Worm (Caenorhabditis elegans) whole organism, L3 larva: ENCODE results near the gene Y54G2A.72.
A peak's percentile ranks its signal among the peaks of the same experiment; 100 is the strongest.
"Not testable (repeated sequence)": the region's sequence is repeated elsewhere in the genome, so short reads cannot be mapped to it uniquely, and the experiment has no call there.

Source experiments
- ceh-16 ChIP-seq: sonication (generic microtip); optimal IDR thresholded peaks from 2 replicates; lab custom pipeline; 2017; ENCODE audit warnings: missing biosample characterization, missing genetic modification characterization
- ceh-28 ChIP-seq: fragments of 150-350 bp; optimal IDR thresholded peaks from 2 replicates; lab custom pipeline; 2014; ENCODE audit warnings: missing biosample characterization, missing genetic modification reagents, missing genetic modification characterization
- ceh-82 ChIP-seq: fragments of 150-350 bp; optimal IDR thresholded peaks from 2 replicates; lab custom pipeline; 2014; ENCODE audit warnings: missing biosample characterization, missing genetic modification characterization
- ceh-9 ChIP-seq: sonication (generic microtip); optimal IDR thresholded peaks from 2 replicates; lab custom pipeline; 2018; ENCODE audit warnings: missing biosample characterization, missing genetic modification characterization
- daf-12 ChIP-seq: fragments of 150-350 bp; optimal IDR thresholded peaks from 2 replicates; lab custom pipeline; 2014; ENCODE audit warnings: missing biosample characterization, missing genetic modification reagents, missing genetic modification characterization
- egl-27 ChIP-seq: sonication (generic microtip); optimal IDR thresholded peaks from 4 replicates; lab custom pipeline; 2017; ENCODE audit warnings: missing biosample characterization, missing genetic modification reagents, missing genetic modification characterization
- egl-5 ChIP-seq: fragments of 150-350 bp; optimal IDR thresholded peaks from 2 replicates; lab custom pipeline; 2017; ENCODE audit warnings: missing biosample characterization, missing genetic modification reagents, missing genetic modification characterization, inconsistent platforms
- elt-2 ChIP-seq: sonication (generic microtip); optimal IDR thresholded peaks from 2 replicates; lab custom pipeline; 2016; ENCODE audit warnings: missing genetic modification reagents, mild to moderate bottlenecking, missing genetic modification characterization, missing compliant biosample characterization
- elt-3 ChIP-seq, 3 experiments: fragments of 150-350 bp in 1 of 3; sonication (generic microtip) in 2 of 3; optimal IDR thresholded peaks; 2 replicates in 2 of 3; 4 replicates in 1 of 3; lab custom pipeline; 2014 to 2017; ENCODE audit warnings: missing biosample characterization in 3 of 3, missing genetic modification characterization in 3 of 3
- eor-1 ChIP-seq, 2 experiments: fragments of 150-350 bp; optimal IDR thresholded peaks; 2 replicates each; lab custom pipeline; 2014 to 2018; ENCODE audit warnings: missing biosample characterization in 2 of 2, missing genetic modification characterization in 2 of 2
- fos-1 ChIP-seq: fragments of 150-350 bp; optimal IDR thresholded peaks from 2 replicates; lab custom pipeline; 2014; ENCODE audit warnings: missing biosample characterization, missing genetic modification characterization
- hmg-11 ChIP-seq: sonication (generic microtip); optimal IDR thresholded peaks from 2 replicates; lab custom pipeline; 2016; ENCODE audit warnings: missing genetic modification characterization, missing compliant biosample characterization
- lin-15B ChIP-seq: fragments of 150-350 bp; optimal IDR thresholded peaks from 2 replicates; lab custom pipeline; 2014; ENCODE audit warnings: missing biosample characterization, missing genetic modification characterization
- nfya-1 ChIP-seq: sonication (generic microtip); optimal IDR thresholded peaks from 2 replicates; lab custom pipeline; 2017; ENCODE audit warnings: missing genetic modification characterization, mild to moderate bottlenecking, missing compliant biosample characterization, antibody characterized with exemption, moderate library complexity; ENCODE audit not compliant: insufficient read depth
- nhr-11 ChIP-seq: fragments of 150-350 bp; optimal IDR thresholded peaks from 2 replicates; lab custom pipeline; 2014; ENCODE audit warnings: missing biosample characterization, missing genetic modification characterization
- nhr-23 ChIP-seq: fragments of 150-350 bp; optimal IDR thresholded peaks from 2 replicates; lab custom pipeline; 2014; ENCODE audit warnings: missing biosample characterization, missing genetic modification reagents, missing genetic modification characterization
- nhr-237 ChIP-seq: fragments of 150-350 bp; optimal IDR thresholded peaks from 2 replicates; lab custom pipeline; 2014; ENCODE audit warnings: missing biosample characterization, missing genetic modification characterization
- nhr-25 ChIP-seq: sonication (generic microtip); optimal IDR thresholded peaks from 2 replicates; lab custom pipeline; 2017; ENCODE audit warnings: missing biosample characterization, missing genetic modification characterization
- nhr-76 ChIP-seq: fragments of 150-350 bp; sonication (generic microtip); optimal IDR thresholded peaks from 5 replicates; lab custom pipeline; 2014; ENCODE audit warnings: missing biosample characterization, missing genetic modification characterization
- pha-4 ChIP-seq: fragments of 150-350 bp; optimal IDR thresholded peaks from 2 replicates; lab custom pipeline; 2014; ENCODE audit warnings: missing biosample characterization, missing genetic modification reagents, missing genetic modification characterization
- pqm-1 ChIP-seq: fragments of 150-350 bp; optimal IDR thresholded peaks from 2 replicates; lab custom pipeline; 2017; ENCODE audit warnings: missing biosample characterization, missing genetic modification characterization, inconsistent platforms
- sea-2 ChIP-seq: fragments of 150-350 bp; sonication (generic microtip); optimal IDR thresholded peaks from 4 replicates; lab custom pipeline; 2014; ENCODE audit warnings: missing biosample characterization, missing genetic modification reagents, missing genetic modification characterization
- skn-1 ChIP-seq: fragments of 150-350 bp; optimal IDR thresholded peaks from 2 replicates; lab custom pipeline; 2014; ENCODE audit warnings: missing biosample characterization, missing genetic modification characterization
- unc-62 ChIP-seq: fragments of 150-350 bp; sonication (generic microtip); optimal IDR thresholded peaks from 4 replicates; lab custom pipeline; 2014; ENCODE audit warnings: missing biosample characterization, missing genetic modification reagents, missing genetic modification characterization
- ztf-11 ChIP-seq: fragments of 150-350 bp; optimal IDR thresholded peaks from 2 replicates; lab custom pipeline; 2014; ENCODE audit warnings: missing biosample characterization, missing genetic modification characterization

Gene Y54G2A.72

DNA sequence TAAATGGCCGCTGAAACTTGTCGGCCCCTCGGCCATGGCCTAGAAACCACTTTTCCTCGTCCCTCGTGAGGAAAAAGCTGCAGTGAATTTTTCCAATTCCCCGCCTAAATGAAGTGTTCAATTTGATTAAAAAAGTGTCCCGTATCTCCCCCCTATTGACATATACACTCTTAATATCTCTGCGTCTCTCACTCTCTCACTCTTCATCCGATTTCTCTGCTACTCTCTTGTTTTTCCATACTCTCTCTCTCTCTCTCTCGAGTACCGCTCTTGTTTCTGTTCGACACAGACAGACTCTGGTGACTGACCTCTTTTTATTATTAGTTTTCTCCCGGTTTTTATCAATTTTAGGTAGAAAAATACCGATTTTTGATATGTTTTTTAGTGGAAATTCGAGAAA lies 7.1 kb downstream of the Y54G2A.72 start:
- TF ChIP-seq ceh-28 (tag; lab: Kevin White, UChicago), result peak; percentile 6
- TF ChIP-seq nfya-1 (tag; lab: Kevin White, UChicago), result peak; percentile 45
- peak; percentile 25 for TF ChIP-seq elt-2 (tag; lab: Kevin White, UChicago)
- no peak for TF ChIP-seq ztf-11 (tag; lab: Kevin White, UChicago)
- TF ChIP-seq pha-4, result peak; percentile 82
- TF ChIP-seq nhr-23 (tag; lab: Kevin White, UChicago), result peak; percentile 40
- no peak for TF ChIP-seq nhr-25 (tag; lab: Kevin White, UChicago)
- TF ChIP-seq lin-15B (tag; lab: Kevin White, UChicago), result peak; percentile 40

DNA sequence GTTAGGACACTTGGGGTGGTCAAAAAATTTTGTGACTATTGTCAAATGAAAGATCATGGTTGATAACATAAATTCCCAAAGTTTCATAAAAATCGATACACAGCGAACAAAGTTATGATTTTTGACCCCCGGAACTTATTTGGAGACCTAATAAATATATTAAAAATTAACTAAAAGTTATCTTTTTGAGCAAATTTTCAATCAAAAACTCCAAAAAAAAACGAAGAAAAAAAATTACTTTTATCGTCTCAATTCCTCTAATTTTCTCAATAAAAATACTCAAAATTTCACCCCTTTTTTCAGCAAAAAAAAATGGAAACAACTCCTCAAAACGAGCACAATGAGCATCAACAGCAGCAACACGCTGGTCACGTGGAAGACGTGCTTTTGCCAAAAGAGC lies 10.4 kb downstream of the Y54G2A.72 start, which contains the start of gene atln-1:
Gene atln-1, plus strand, starts transcription at position 301 of the 400 bp plus-strand sequence.
- TF ChIP-seq ceh-82, daf-12, nhr-23 (tag; lab: Kevin White, UChicago): not testable (repeated sequence)

DNA sequence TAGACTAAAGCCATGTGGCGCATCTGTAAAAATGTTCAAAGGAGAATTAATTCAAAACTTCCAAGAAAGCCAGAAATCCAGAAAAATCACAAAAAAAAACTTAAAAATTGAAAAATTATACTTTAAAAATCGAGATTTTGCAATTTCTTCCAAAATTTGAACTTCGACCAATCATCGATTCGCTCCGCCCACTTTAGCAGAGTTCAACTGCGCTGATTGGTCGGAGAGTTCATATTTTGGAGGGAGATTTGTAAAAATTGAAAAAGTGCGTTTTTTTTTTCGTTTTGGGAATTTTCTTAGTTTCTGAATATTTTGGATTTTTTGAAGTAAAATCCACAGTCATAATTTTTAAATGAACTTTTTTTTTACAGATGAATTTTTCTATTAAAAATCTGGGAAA lies 16.0 kb downstream of the Y54G2A.72 start:
- TF ChIP-seq nfya-1 (tag; lab: Kevin White, UChicago), result peak; percentile 88
- no peak for TF ChIP-seq pqm-1 (tag; lab: Kevin White, UChicago)

DNA sequence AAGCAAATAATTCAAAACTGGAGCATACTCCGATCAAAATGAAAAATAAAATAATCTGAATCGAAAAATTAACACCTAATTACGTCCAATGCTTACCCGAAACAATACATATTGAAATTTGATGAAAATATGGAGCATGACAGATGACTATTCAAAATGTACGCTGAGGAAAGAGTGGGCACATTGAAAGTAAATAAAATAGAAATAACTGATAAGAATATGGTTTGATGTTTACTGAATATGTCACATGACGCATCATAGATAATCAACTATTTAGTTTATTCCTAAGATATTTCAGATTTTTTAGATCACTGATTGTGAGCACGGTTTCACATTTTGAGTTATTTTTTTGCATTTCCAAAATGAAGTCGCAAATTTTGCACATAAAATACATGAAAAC lies 20.4 kb downstream of the Y54G2A.72 start, which contains the start of gene Y54G2A.52:
Gene Y54G2A.52, minus strand, starts transcription at position 348 of the 400 bp plus-strand sequence.
- TF ChIP-seq pqm-1 (tag; lab: Kevin White, UChicago) (peak; percentile 74), elt-2 (tag; lab: Kevin White, UChicago) (peak; percentile 82), skn-1 (tag; lab: Kevin White, UChicago) (peak; percentile 35), unc-62 (no peak), lin-15B (tag; lab: Kevin White, UChicago) (no peak), elt-3 (tag; optimal IDR thresholded peaks at IDR 0.05; lab: Kevin White, UChicago) (no peak), pha-4 (peak; percentile 84)

DNA sequence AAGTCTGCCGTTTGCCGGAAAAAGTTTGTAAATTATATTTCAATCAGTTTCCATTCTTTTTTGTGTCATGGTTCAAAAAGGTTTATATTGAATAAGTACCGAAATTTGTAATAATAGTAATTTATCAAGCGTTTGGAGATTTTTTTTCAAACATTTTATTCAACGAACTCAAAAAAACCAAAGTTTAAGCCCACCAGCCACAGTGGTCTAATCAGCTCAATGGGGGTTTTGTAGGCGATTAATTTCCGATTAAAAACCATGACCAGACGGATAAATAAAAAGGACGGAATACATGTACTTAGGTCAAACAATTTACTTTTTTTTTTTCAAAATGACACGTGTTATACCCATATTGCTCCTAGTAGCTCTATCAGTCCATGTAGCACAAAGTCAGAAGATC lies 21.4 kb downstream of the Y54G2A.72 start, which contains the start of gene Y54G2A.10:
Gene Y54G2A.10, plus strand, starts transcription at position 301 of the 400 bp plus-strand sequence.
- TF ChIP-seq ceh-9, result no peak

DNA sequence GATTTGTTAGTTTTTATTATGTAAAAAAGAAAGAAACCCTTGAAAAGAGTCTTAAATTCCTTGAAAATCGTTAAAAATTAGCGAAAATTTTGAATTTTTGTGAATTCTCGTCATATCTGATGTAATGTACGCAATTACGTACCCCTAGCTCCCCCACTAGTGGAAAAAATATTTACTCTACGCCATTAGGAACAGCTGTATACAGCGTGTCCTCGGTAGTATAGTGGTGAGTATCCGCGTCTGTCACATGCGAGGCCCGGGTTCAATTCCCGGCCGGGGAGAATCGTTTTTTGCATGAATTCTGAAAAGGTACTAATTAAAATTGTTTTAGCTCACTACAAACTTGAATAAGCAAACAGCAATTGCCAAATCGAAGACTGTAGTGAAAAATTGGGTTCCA lies 21.9 kb downstream of the Y54G2A.72 start:
- no peak for TF ChIP-seq eor-1 (tag; optimal IDR thresholded peaks at IDR 0.05; lab: Kevin White, UChicago)

DNA sequence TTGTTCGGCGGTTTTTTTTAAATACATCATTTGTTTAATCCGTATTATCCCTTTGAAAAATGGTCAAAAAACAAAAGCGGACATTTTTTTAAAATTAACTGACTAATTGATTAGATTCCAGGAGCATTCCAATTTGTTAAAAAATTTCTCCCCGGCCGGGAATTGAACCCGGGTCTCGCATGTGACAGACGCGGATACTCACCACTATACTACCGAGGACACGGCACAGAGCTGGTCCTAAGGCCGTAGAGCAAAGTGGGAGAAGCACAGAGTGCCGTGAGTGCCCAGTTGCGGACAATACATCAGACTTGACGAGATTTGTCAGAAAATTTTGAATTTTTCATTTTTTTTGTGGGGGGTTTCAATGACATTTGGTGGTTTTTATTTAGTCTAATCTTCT lies 23.1 kb downstream of the Y54G2A.72 start:
- TF ChIP-seq elt-2 (tag; lab: Kevin White, UChicago) (peak; percentile 19), ztf-11 (tag; lab: Kevin White, UChicago) (no peak), lin-15B (tag; lab: Kevin White, UChicago) (peak; percentile 14), nfya-1 (tag; lab: Kevin White, UChicago) (peak; percentile 16), nhr-11 (tag; lab: Kevin White, UChicago) (no peak), sea-2 (GFP tag; lab: Kevin White, UChicago) (no peak), daf-12 (tag; lab: Kevin White, UChicago) (no peak), ceh-16 (tag; lab: Kevin White, UChicago) (no peak), hmg-11 (peak; percentile 16), nhr-76 (tag; lab: Kevin White, UChicago) (no peak), egl-5 (tag; lab: Kevin White, UChicago) (no peak), nhr-237 (tag; lab: Kevin White, UChicago) (no peak), nhr-25 (tag; lab: Kevin White, UChicago) (no peak), fos-1 (tag; lab: Kevin White, UChicago) (no peak)
- TF ChIP-seq, all 47 proteins: peak for 4

DNA sequence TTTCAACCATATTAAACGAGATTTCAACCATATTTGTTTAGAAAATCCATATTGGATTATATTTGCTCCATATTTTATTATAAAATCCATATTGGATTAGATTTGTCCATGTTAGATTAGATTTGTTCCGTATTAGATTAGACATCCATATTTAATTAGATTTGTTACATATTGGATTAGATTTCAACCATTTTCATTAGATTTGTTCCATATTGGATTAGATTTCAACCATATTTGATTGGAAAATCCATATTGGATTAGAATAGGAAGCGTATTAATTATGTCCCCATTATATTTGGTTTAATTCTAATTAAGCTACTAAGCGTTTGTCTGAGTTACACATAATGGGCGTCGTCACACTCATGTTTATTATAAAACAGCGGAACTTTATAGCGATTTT lies 23.6 kb downstream of the Y54G2A.72 start, which contains the start of gene Y54G2A.44:
Gene Y54G2A.44, plus strand, starts transcription at position 301 of the 400 bp plus-strand sequence.
- TF ChIP-seq egl-27, nhr-23, nhr-25 (tag; lab: Kevin White, UChicago): not testable (repeated sequence)
- TF ChIP-seq, all 47 proteins: peak for 0; not testable (repeated sequence) for 47
